Worm (Caenorhabditis elegans): ENCODE measurements around the gene irld-65.

ce11 chrII:2975561-2976230, 37.9 kb upstream of the irld-65 start:
- TF ChIP-seq hmbx-1 (tag; optimal IDR thresholded peaks at IDR 0.05) (no peak), aly-1 (tag; optimal IDR thresholded peaks at IDR 0.05) (no peak), ama-1 (optimal IDR thresholded peaks at IDR 0.05) (no peak), ets-7 (tag; optimal IDR thresholded peaks at IDR 0.05) (no peak), hmg-4 (GFP tag; optimal IDR thresholded peaks at IDR 0.05) (no peak), tbx-11 (GFP tag; IDR thresholded peaks at IDR 0.05) (no peak), pes-1 (GFP tag; IDR thresholded peaks at IDR 0.05) (no peak), scrt-1 (GFP tag; IDR thresholded peaks at IDR 0.05) (no peak), flt-1 (GFP tag; IDR thresholded peaks at IDR 0.05) (no peak), ceh-36 (tag; optimal IDR thresholded peaks at IDR 0.05) (no peak), hnd-1 (tag; optimal IDR thresholded peaks at IDR 0.05) (no peak)
